Worm (Caenorhabditis elegans) whole organism, late embryonic: ENCODE measurements around the gene T02H6.8.

Experiments
- ahr-1 ChIP-seq: sonication (generic microtip); optimal IDR thresholded peaks from 2 replicates; lab custom pipeline; 2016; ENCODE audit warnings: missing genetic modification characterization, missing compliant biosample characterization
- ama-1 ChIP-seq: fragments of 150-350 bp; optimal IDR thresholded peaks from 2 replicates; lab custom pipeline; 2014
- ceh-19 ChIP-seq: fragments of 200-800 bp; sonication (Bioruptor generic); optimal IDR thresholded peaks from 2 replicates; lab custom pipeline; 2018; ENCODE audit warnings: mild to moderate bottlenecking, missing genetic modification characterization, missing compliant biosample characterization
- dmd-4 ChIP-seq: sonication (generic microtip); optimal IDR thresholded peaks from 2 replicates; lab custom pipeline; 2016; ENCODE audit warnings: borderline replicate concordance, missing genetic modification characterization, missing compliant biosample characterization
- elt-2 ChIP-seq: sonication (generic microtip); optimal IDR thresholded peaks from 2 replicates; lab custom pipeline; 2016; ENCODE audit warnings: missing genetic modification reagents, missing genetic modification characterization, missing compliant biosample characterization
- npax-4 ChIP-seq: sonication (generic microtip); optimal IDR thresholded peaks from 2 replicates; lab custom pipeline; 2016; ENCODE audit warnings: missing genetic modification characterization, missing compliant biosample characterization
- pag-3 ChIP-seq: sonication (generic microtip); optimal IDR thresholded peaks from 2 replicates; lab custom pipeline; 2016; ENCODE audit warnings: missing compliant biosample characterization, missing genetic modification characterization, borderline replicate concordance
- pha-2 ChIP-seq: sonication (generic microtip); optimal IDR thresholded peaks from 2 replicates; lab custom pipeline; 2017; ENCODE audit warnings: mild to moderate bottlenecking, missing genetic modification characterization, missing compliant biosample characterization
- pha-4 ChIP-seq: fragments of 150-350 bp; optimal IDR thresholded peaks from 2 replicates; lab custom pipeline; 2018; ENCODE audit warnings: missing biosample characterization, missing genetic modification reagents, missing genetic modification characterization
- sox-4 ChIP-seq: sonication (generic microtip); optimal IDR thresholded peaks from 2 replicates; lab custom pipeline; 2017; ENCODE audit warnings: mild to moderate bottlenecking, missing genetic modification characterization, inconsistent platforms, missing compliant biosample characterization
- ztf-16 ChIP-seq: sonication (generic microtip); optimal IDR thresholded peaks from 2 replicates; lab custom pipeline; 2017; ENCODE audit warnings: missing genetic modification characterization, missing compliant biosample characterization

ce11 chrII:701025-701370, 20.4 kb downstream of the T02H6.8 start, which contains the start of gene T02H6.11:
- TF ChIP-seq sox-4 (tag; lab: Kevin White, UChicago): no peak
- TF ChIP-seq ceh-19 (GFP tag; lab: Kevin White, UChicago): no peak
- TF ChIP-seq pag-3 (tag; lab: Kevin White, UChicago): no peak
- no peak for TF ChIP-seq npax-4 (tag; lab: Kevin White, UChicago)
- no peak for TF ChIP-seq pha-2 (tag; lab: Kevin White, UChicago)
- TF ChIP-seq ama-1 (lab: Kevin White, UChicago): no peak
- TF ChIP-seq elt-2 (tag; lab: Kevin White, UChicago): no peak
- no peak for TF ChIP-seq ahr-1 (tag; lab: Kevin White, UChicago)
- no peak for TF ChIP-seq pha-4 (tag; lab: Kevin White, UChicago)
- TF ChIP-seq dmd-4 (tag; lab: Kevin White, UChicago): no peak
- no peak for TF ChIP-seq ztf-16 (tag; lab: Kevin White, UChicago)
